Fruit fly (Drosophila melanogaster) whole organism: Measurements from ENCODE around the gene CG14120.

Experiments used
- pan ChIP-seq: fragments of >200 bp; optimal IDR thresholded peaks from 2 replicates; lab custom pipeline; 2017
- psq ChIP-seq: fragments of >200 bp; optimal IDR thresholded peaks from 2 replicates; lab custom pipeline; 2017

DNA sequence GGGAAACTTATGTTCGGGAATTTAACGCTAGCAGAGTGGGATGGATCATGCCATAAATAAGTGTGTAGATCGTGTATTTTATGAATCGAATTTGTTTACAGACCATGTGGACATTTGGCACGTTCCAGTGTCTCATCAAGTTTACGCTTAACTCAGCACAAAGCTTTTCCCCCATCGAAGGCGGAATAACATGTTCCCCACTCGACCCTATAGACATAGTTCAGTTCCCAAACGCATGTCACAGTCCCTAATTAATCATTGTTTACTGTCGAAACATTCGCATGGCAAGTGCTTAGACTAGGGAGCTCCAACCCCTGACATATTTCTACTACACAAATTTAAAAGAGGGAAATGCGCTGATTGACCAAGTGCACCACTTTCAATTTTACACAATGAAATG, 43.4 kb upstream of the CG14120 start:
- TF ChIP-seq pan, result no peak
- no peak for TF ChIP-seq psq (lab: Kevin White, UChicago)
